Worm (Caenorhabditis elegans) whole organism, L1 larva: ENCODE results near the gene C03B8.3.
"Not testable (repeated sequence)": the region's sequence is repeated elsewhere in the genome, so short reads cannot be mapped to it uniquely, and the experiment has no call there.

ENCODE experiments used
- aly-2 ChIP-seq: fragments of 150-350 bp; optimal IDR thresholded peaks from 2 replicates; lab custom pipeline; 2014; ENCODE audit warnings: missing biosample characterization, missing genetic modification characterization
- nhr-20 ChIP-seq: sonication (generic microtip); optimal IDR thresholded peaks from 2 replicates; lab custom pipeline; 2016; ENCODE audit warnings: mild to moderate bottlenecking, missing genetic modification characterization, missing compliant biosample characterization

ce11 chrIII:7676796-7677195 is 35.3 kb upstream of the C03B8.3 start:
- TF ChIP-seq aly-2, nhr-20 (tag; lab: Kevin White, UChicago): not testable (repeated sequence)
